Worm (Caenorhabditis elegans) whole organism, L3 larva: Measurements from ENCODE around the gene gtap-2.

Experiments
- R02D3.7 ChIP-seq: fragments of 150-350 bp; optimal IDR thresholded peaks from 2 replicates; lab custom pipeline; 2014; ENCODE audit warnings: missing biosample characterization, missing genetic modification characterization
- ZK546.5 ChIP-seq: sonication (generic microtip); optimal IDR thresholded peaks from 2 replicates; lab custom pipeline; 2017; ENCODE audit warnings: missing biosample characterization, missing genetic modification characterization
- aly-2 ChIP-seq: fragments of 150-350 bp; optimal IDR thresholded peaks from 2 replicates; lab custom pipeline; 2014; ENCODE audit warnings: missing biosample characterization, missing genetic modification characterization
- ceh-16 ChIP-seq: sonication (generic microtip); optimal IDR thresholded peaks from 2 replicates; lab custom pipeline; 2017; ENCODE audit warnings: missing biosample characterization, missing genetic modification characterization
- ceh-28 ChIP-seq: fragments of 150-350 bp; optimal IDR thresholded peaks from 2 replicates; lab custom pipeline; 2014; ENCODE audit warnings: missing biosample characterization, missing genetic modification reagents, missing genetic modification characterization
- ceh-9 ChIP-seq: sonication (generic microtip); optimal IDR thresholded peaks from 2 replicates; lab custom pipeline; 2018; ENCODE audit warnings: missing biosample characterization, missing genetic modification characterization
- daf-12 ChIP-seq: fragments of 150-350 bp; optimal IDR thresholded peaks from 2 replicates; lab custom pipeline; 2014; ENCODE audit warnings: missing biosample characterization, missing genetic modification reagents, missing genetic modification characterization
- egl-27 ChIP-seq: sonication (generic microtip); optimal IDR thresholded peaks from 4 replicates; lab custom pipeline; 2017; ENCODE audit warnings: missing biosample characterization, missing genetic modification reagents, missing genetic modification characterization
- egl-5 ChIP-seq: fragments of 150-350 bp; optimal IDR thresholded peaks from 2 replicates; lab custom pipeline; 2017; ENCODE audit warnings: missing biosample characterization, missing genetic modification reagents, missing genetic modification characterization, inconsistent platforms
- elt-1 ChIP-seq: fragments of 150-350 bp; optimal IDR thresholded peaks from 2 replicates; lab custom pipeline; 2014; ENCODE audit warnings: missing biosample characterization, missing genetic modification characterization
- elt-3 ChIP-seq, 3 experiments: fragments of 150-350 bp in 1 of 3; sonication (generic microtip) in 2 of 3; optimal IDR thresholded peaks; 2 replicates in 2 of 3; 4 replicates in 1 of 3; lab custom pipeline; 2014 to 2017; ENCODE audit warnings: missing biosample characterization in 3 of 3, missing genetic modification characterization in 3 of 3
- fkh-2 ChIP-seq: fragments of 150-350 bp; optimal IDR thresholded peaks from 2 replicates; lab custom pipeline; 2014; ENCODE audit warnings: missing biosample characterization, missing genetic modification reagents, missing genetic modification characterization
- fos-1 ChIP-seq: fragments of 150-350 bp; optimal IDR thresholded peaks from 2 replicates; lab custom pipeline; 2014; ENCODE audit warnings: missing biosample characterization, missing genetic modification characterization
- hmg-11 ChIP-seq: sonication (generic microtip); optimal IDR thresholded peaks from 2 replicates; lab custom pipeline; 2016; ENCODE audit warnings: missing genetic modification characterization, missing compliant biosample characterization
- jun-1 ChIP-seq: fragments of 150-350 bp; optimal IDR thresholded peaks from 2 replicates; lab custom pipeline; 2014; ENCODE audit warnings: missing biosample characterization, missing genetic modification reagents, missing genetic modification characterization
- lin-39 ChIP-seq: fragments of 150-350 bp; optimal IDR thresholded peaks from 2 replicates; lab custom pipeline; 2018; ENCODE audit warnings: missing biosample characterization, missing genetic modification reagents, missing genetic modification characterization
- nfya-1 ChIP-seq: sonication (generic microtip); optimal IDR thresholded peaks from 2 replicates; lab custom pipeline; 2017; ENCODE audit warnings: missing genetic modification characterization, mild to moderate bottlenecking, missing compliant biosample characterization, antibody characterized with exemption, moderate library complexity; ENCODE audit not compliant: insufficient read depth
- nhr-11 ChIP-seq: fragments of 150-350 bp; optimal IDR thresholded peaks from 2 replicates; lab custom pipeline; 2014; ENCODE audit warnings: missing biosample characterization, missing genetic modification characterization
- nhr-23 ChIP-seq: fragments of 150-350 bp; optimal IDR thresholded peaks from 2 replicates; lab custom pipeline; 2014; ENCODE audit warnings: missing biosample characterization, missing genetic modification reagents, missing genetic modification characterization
- nhr-237 ChIP-seq: fragments of 150-350 bp; optimal IDR thresholded peaks from 2 replicates; lab custom pipeline; 2014; ENCODE audit warnings: missing biosample characterization, missing genetic modification characterization
- nhr-25 ChIP-seq: sonication (generic microtip); optimal IDR thresholded peaks from 2 replicates; lab custom pipeline; 2017; ENCODE audit warnings: missing biosample characterization, missing genetic modification characterization
- nhr-28 ChIP-seq: fragments of 150-350 bp; optimal IDR thresholded peaks from 2 replicates; lab custom pipeline; 2014; ENCODE audit warnings: missing biosample characterization, missing genetic modification characterization
- nhr-43 ChIP-seq: sonication (generic microtip); optimal IDR thresholded peaks from 2 replicates; lab custom pipeline; 2016; ENCODE audit warnings: mild to moderate bottlenecking, missing genetic modification characterization, missing compliant biosample characterization; ENCODE audit not compliant: poor library complexity, severe bottlenecking
- nhr-77 ChIP-seq: fragments of 150-350 bp; optimal IDR thresholded peaks from 2 replicates; lab custom pipeline; 2014; ENCODE audit warnings: missing biosample characterization, missing genetic modification characterization
- pha-4 ChIP-seq: fragments of 150-350 bp; optimal IDR thresholded peaks from 2 replicates; lab custom pipeline; 2014; ENCODE audit warnings: missing biosample characterization, missing genetic modification reagents, missing genetic modification characterization
- pqm-1 ChIP-seq: fragments of 150-350 bp; optimal IDR thresholded peaks from 2 replicates; lab custom pipeline; 2017; ENCODE audit warnings: missing biosample characterization, missing genetic modification characterization, inconsistent platforms
- skn-1 ChIP-seq: fragments of 150-350 bp; optimal IDR thresholded peaks from 2 replicates; lab custom pipeline; 2014; ENCODE audit warnings: missing biosample characterization, missing genetic modification characterization
- tbx-2 ChIP-seq: sonication (generic microtip); optimal IDR thresholded peaks from 2 replicates; lab custom pipeline; 2016; ENCODE audit warnings: mild to moderate bottlenecking, missing genetic modification characterization, missing compliant biosample characterization
- unc-39 ChIP-seq: sonication (generic microtip); optimal IDR thresholded peaks from 4 replicates; lab custom pipeline; 2017; ENCODE audit warnings: missing biosample characterization, missing genetic modification characterization
- zag-1 ChIP-seq: fragments of 150-350 bp; optimal IDR thresholded peaks from 2 replicates; lab custom pipeline; 2014; ENCODE audit warnings: missing biosample characterization, missing genetic modification characterization

Gene gtap-2

DNA sequence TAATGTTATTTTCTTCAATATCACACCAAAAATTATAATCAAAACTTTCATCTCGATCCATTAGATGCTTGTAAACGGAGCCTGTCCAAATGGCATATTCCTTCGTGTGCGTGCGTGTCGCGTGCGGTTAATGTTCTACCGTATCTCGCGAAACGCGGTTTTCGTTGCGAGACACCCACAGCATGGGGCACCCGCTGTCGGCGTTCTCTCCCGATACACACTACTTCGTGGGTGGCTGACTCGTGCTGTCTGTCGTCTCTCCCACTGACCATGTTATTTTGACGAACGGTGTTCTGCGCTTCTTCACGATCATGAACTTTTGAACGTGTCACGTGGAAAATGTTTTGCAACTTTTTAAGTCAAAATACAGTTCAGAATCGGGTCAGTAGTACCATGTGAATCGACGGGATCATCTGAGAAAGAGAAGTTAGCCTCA, 42.9 kb upstream of the gtap-2 start (continued):
- peak; percentile 16 for TF ChIP-seq nhr-28

DNA sequence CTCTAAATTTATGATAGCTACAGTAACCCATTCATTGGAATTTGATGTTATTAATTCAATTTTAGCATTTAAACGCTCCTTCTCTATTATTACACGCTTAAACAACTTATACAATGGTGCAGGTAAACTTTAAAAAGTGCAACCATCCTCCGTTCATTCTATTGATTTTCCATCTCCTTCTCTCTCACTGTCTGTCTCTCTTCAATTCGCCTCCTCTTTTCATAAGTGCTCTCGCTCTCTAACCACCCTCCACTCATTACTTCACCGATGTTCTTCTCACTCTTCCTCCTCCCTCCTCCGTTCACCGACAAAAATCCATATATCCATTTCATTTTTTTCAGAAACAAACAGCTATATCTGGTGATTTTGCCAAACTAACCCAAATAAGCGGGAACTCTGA, 42.2 kb upstream of the gtap-2 start, which contains the start of gene cbp-1:
cbp-1 (plus strand) TSS at position 335 of the 400 bp plus-strand sequence.
- TF ChIP-seq nhr-43 (tag; lab: Kevin White, UChicago) (no peak), ceh-28 (tag; lab: Kevin White, UChicago) (peak; percentile 83), hmg-11 (tag; lab: Kevin White, UChicago) (peak; percentile 18), ZK546.5 (no peak), egl-5 (tag; lab: Kevin White, UChicago) (peak; percentile 44), nfya-1 (tag; lab: Kevin White, UChicago) (peak; percentile 69), nhr-25 (tag; lab: Kevin White, UChicago) (peak; percentile 51), lin-39 (tag; lab: Kevin White, UChicago) (peak; percentile 53), daf-12 (peak; percentile 48), pha-4 (tag; lab: Kevin White, UChicago) (peak; percentile 73), nhr-23 (tag; lab: Kevin White, UChicago) (peak; percentile 57), tbx-2 (tag; lab: Kevin White, UChicago) (no peak)

DNA sequence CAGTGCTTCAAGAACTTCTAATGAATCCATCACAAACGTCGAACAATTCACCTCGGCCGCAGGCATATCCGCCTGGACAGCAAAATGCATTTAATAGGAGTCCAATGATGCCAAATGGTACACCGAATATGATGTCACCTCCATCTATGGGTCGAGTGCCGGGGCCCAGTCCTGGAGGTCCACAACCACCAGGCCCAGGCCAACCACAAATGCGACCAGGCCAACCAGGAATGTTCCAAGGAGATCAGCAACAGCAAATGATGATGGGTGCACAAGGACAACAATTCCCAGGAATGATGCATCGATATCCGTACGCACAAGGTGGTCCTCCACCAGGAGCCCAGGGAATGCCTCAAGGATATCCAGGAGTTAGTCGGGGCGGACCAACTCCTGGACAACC, 41.2 kb upstream of the gtap-2 start:
- TF ChIP-seq tbx-2 (tag; lab: Kevin White, UChicago) (no peak), fkh-2 (tag; lab: Kevin White, UChicago) (no peak), egl-27 (tag; lab: Kevin White, UChicago) (no peak), nfya-1 (tag; lab: Kevin White, UChicago) (no peak), nhr-237 (no peak), nhr-77 (tag; lab: Kevin White, UChicago) (no peak), egl-5 (tag; lab: Kevin White, UChicago) (no peak), nhr-43 (tag; lab: Kevin White, UChicago) (no peak), R02D3.7 (tag; lab: Kevin White, UChicago) (no peak), ZK546.5 (no peak), skn-1 (tag; lab: Kevin White, UChicago) (no peak)
- TF ChIP-seq, all 47 proteins: peak for 0

ce11 chrIII:9768023-9768422, 40.3 kb upstream of the gtap-2 start:
- TF ChIP-seq jun-1 (tag; lab: Kevin White, UChicago), result no peak
- TF ChIP-seq ceh-9, result no peak
- TF ChIP-seq fkh-2 (tag; lab: Kevin White, UChicago), result no peak
- TF ChIP-seq pqm-1 (tag; lab: Kevin White, UChicago), result no peak
- no peak for TF ChIP-seq nhr-43 (tag; lab: Kevin White, UChicago)

- TF ChIP-seq nhr-11 (tag; lab: Kevin White, UChicago) (no peak), nhr-77 (tag; lab: Kevin White, UChicago) (no peak), pha-4 (tag; lab: Kevin White, UChicago) (no peak), ceh-16 (tag; lab: Kevin White, UChicago) (no peak), nfya-1 (tag; lab: Kevin White, UChicago) (no peak), hmg-11 (tag; lab: Kevin White, UChicago) (no peak), egl-5 (tag; lab: Kevin White, UChicago) (no peak), unc-39 (tag; lab: Kevin White, UChicago) (no peak), fkh-2 (tag; lab: Kevin White, UChicago) (no peak), lin-39 (tag; lab: Kevin White, UChicago) (no peak), skn-1 (tag; lab: Kevin White, UChicago) (no peak), egl-27 (tag; lab: Kevin White, UChicago) (no peak), ZK546.5 (no peak), aly-2 (tag; lab: Kevin White, UChicago) (no peak), elt-3 (tag; optimal IDR thresholded peaks at IDR 0.05; lab: Kevin White, UChicago) (no peak), fos-1 (tag; lab: Kevin White, UChicago) (no peak), nhr-25 (tag; lab: Kevin White, UChicago) (no peak), daf-12 (no peak), elt-1 (tag; lab: Kevin White, UChicago) (no peak), zag-1 (tag; lab: Kevin White, UChicago) (no peak)
- TF ChIP-seq, all 47 proteins: peak for 0
These were observed 37.8 kb upstream of the gtap-2 start for ce11 chrIII:9770590-9770989.
